Fruit fly (Drosophila melanogaster) Kc167 (cell line): ENCODE results near the gene Or1a.

Experiments used
- Myc ChIP-seq: fragments of >200 bp; optimal IDR thresholded peaks from 2 replicates; lab custom pipeline; 2017; ENCODE audit warnings: missing external identifiers
- Sin3A ChIP-seq: fragments of >200 bp; optimal IDR thresholded peaks from 2 replicates; lab custom pipeline; 2018; ENCODE audit warnings: missing external identifiers
- h ChIP-seq: fragments of >200 bp; optimal IDR thresholded peaks from 3 replicates; lab custom pipeline; 2018; ENCODE audit warnings: missing external identifiers
- insv ChIP-seq: fragments of >200 bp; optimal IDR thresholded peaks from 3 replicates; lab custom pipeline; 2018; ENCODE audit warnings: missing external identifiers
- psq ChIP-seq: fragments of >200 bp; optimal IDR thresholded peaks from 2 replicates; lab custom pipeline; 2017; ENCODE audit warnings: missing external identifiers
- ttk ChIP-seq: sonication (Bioruptor generic); optimal IDR thresholded peaks from 2 replicates; lab custom pipeline; 2017; ENCODE audit warnings: missing external identifiers

Or1a gene

dm6 chrX:314823-315222 is at the start of gene Or1a:
Gene Or1a (plus strand): TSS chrX:315123.
- TF ChIP-seq insv (lab: Kevin White, UChicago) (no peak), h (lab: Kevin White, UChicago) (no peak), Myc (lab: Kevin White, UChicago) (no peak), Sin3A (lab: Kevin White, UChicago) (no peak), psq (lab: Kevin White, UChicago) (no peak), ttk (lab: Kevin White, UChicago) (no peak)

dm6 chrX:265692-266091 is 49.2 kb upstream of the Or1a start:
- TF ChIP-seq Myc (lab: Kevin White, UChicago) (no peak), ttk (lab: Kevin White, UChicago) (no peak), h (lab: Kevin White, UChicago) (no peak), Sin3A (lab: Kevin White, UChicago) (no peak), insv (lab: Kevin White, UChicago) (no peak), psq (lab: Kevin White, UChicago) (no peak)

- TF ChIP-seq h (lab: Kevin White, UChicago) = no peak
- TF ChIP-seq insv (lab: Kevin White, UChicago) = no peak
Observed at dm6 chrX:266978-267439, 47.9 kb upstream of the Or1a start, which contains the start of gene CG13376. Gene CG13376 (minus strand): TSS chrX:267028.

- TF ChIP-seq Sin3A (lab: Kevin White, UChicago) (no peak), ttk (lab: Kevin White, UChicago) (no peak), h (lab: Kevin White, UChicago) (no peak), insv (lab: Kevin White, UChicago) (no peak), psq (lab: Kevin White, UChicago) (no peak), Myc (lab: Kevin White, UChicago) (no peak)
Observed at dm6 chrX:267979-268378, 46.9 kb upstream of the Or1a start.

dm6 chrX:276065-276464 is 38.9 kb upstream of the Or1a start:
- no peak for TF ChIP-seq Sin3A (lab: Kevin White, UChicago)
- TF ChIP-seq psq (lab: Kevin White, UChicago) = no peak
- TF ChIP-seq ttk (lab: Kevin White, UChicago) = no peak
- TF ChIP-seq h (lab: Kevin White, UChicago) = no peak
- no peak for TF ChIP-seq Myc (lab: Kevin White, UChicago)
- no peak for TF ChIP-seq insv (lab: Kevin White, UChicago)

- no peak for TF ChIP-seq h (lab: Kevin White, UChicago)
- TF ChIP-seq ttk (lab: Kevin White, UChicago) = no peak
- no peak for TF ChIP-seq psq (lab: Kevin White, UChicago)
- TF ChIP-seq Sin3A (lab: Kevin White, UChicago) = no peak
- TF ChIP-seq Myc (lab: Kevin White, UChicago) = no peak
- TF ChIP-seq insv (lab: Kevin White, UChicago) = no peak
Observed at dm6 chrX:276569-276968, 38.4 kb upstream of the Or1a start.

- TF ChIP-seq psq (lab: Kevin White, UChicago) (no peak), Myc (lab: Kevin White, UChicago) (no peak), ttk (lab: Kevin White, UChicago) (no peak), h (lab: Kevin White, UChicago) (no peak), Sin3A (lab: Kevin White, UChicago) (no peak), insv (lab: Kevin White, UChicago) (no peak)
Observed at dm6 chrX:277885-278284, 37.0 kb upstream of the Or1a start.

- TF ChIP-seq ttk (lab: Kevin White, UChicago) = no peak
- TF ChIP-seq h (lab: Kevin White, UChicago) = no peak
- no peak for TF ChIP-seq Sin3A (lab: Kevin White, UChicago)
- TF ChIP-seq psq (lab: Kevin White, UChicago) = no peak
- no peak for TF ChIP-seq Myc (lab: Kevin White, UChicago)
- TF ChIP-seq insv (lab: Kevin White, UChicago) = no peak
Observed at dm6 chrX:278370-279096, 36.4 kb upstream of the Or1a start.

- TF ChIP-seq Myc (lab: Kevin White, UChicago) (no peak), h (lab: Kevin White, UChicago) (no peak), ttk (lab: Kevin White, UChicago) (no peak), Sin3A (lab: Kevin White, UChicago) (no peak), insv (lab: Kevin White, UChicago) (no peak), psq (lab: Kevin White, UChicago) (no peak)
Observed at dm6 chrX:279097-279727, 35.7 kb upstream of the Or1a start, which contains the start of the genes CG3777 and ewg. Gene CG3777 (plus strand): TSS chrX:279703. Gene ewg (minus strand): TSS chrX:279718.

- no peak for TF ChIP-seq insv (lab: Kevin White, UChicago)
- no peak for TF ChIP-seq ttk (lab: Kevin White, UChicago)
- TF ChIP-seq psq (lab: Kevin White, UChicago) = no peak
- TF ChIP-seq h (lab: Kevin White, UChicago) = no peak
- TF ChIP-seq Sin3A (lab: Kevin White, UChicago) = no peak
- TF ChIP-seq Myc (lab: Kevin White, UChicago) = no peak
Observed at dm6 chrX:293254-293653, 21.7 kb upstream of the Or1a start.

- TF ChIP-seq Myc (lab: Kevin White, UChicago) (no peak), h (lab: Kevin White, UChicago) (no peak)
Observed at dm6 chrX:294839-295238, 20.1 kb upstream of the Or1a start, which contains the start of gene CG13375. Gene CG13375 (minus strand): TSS chrX:294962.
